Fruit fly (Drosophila melanogaster) whole organism, embryonic: ENCODE measurements around the gene tinc.

ENCODE experiments used
- Atf-2 ChIP-seq: fragments of 200-800 bp; sonication (Bioruptor generic); optimal IDR thresholded peaks from 2 replicates; lab custom pipeline; 2016; ENCODE audit warnings: missing biosample characterization, missing genetic modification characterization
- Atf3 ChIP-seq: fragments of 200-800 bp; sonication (Bioruptor generic); optimal IDR thresholded peaks from 3 replicates; lab custom pipeline; 2016; ENCODE audit warnings: missing biosample characterization, missing genetic modification characterization
- CG10654 ChIP-seq: fragments of 200-800 bp; sonication (Bioruptor generic); optimal IDR thresholded peaks from 2 replicates; lab custom pipeline; 2016; ENCODE audit warnings: missing biosample characterization, missing genetic modification characterization
- CG11456 ChIP-seq: fragments of 200-800 bp; sonication (Bioruptor generic); IDR thresholded peaks from 3 replicates; pipeline ENCODE4 v1.3.6; 2022; ENCODE audit warnings: missing biosample characterization, missing genetic modification characterization
- CG12659 ChIP-seq: fragments of 200-800 bp; sonication (Bioruptor generic); optimal IDR thresholded peaks from 3 replicates; lab custom pipeline; 2017; ENCODE audit warnings: mild to moderate bottlenecking, missing biosample characterization, missing genetic modification reagents, missing genetic modification characterization
- CG13894 ChIP-seq: fragments of 200-800 bp; sonication (Bioruptor generic); optimal IDR thresholded peaks from 3 replicates; lab custom pipeline; 2018; ENCODE audit warnings: missing biosample characterization, mild to moderate bottlenecking, missing genetic modification characterization, moderate library complexity
- CG15601 ChIP-seq: fragments of 200-800 bp; sonication (Bioruptor generic); optimal IDR thresholded peaks from 3 replicates; lab custom pipeline; 2019; ENCODE audit warnings: missing biosample characterization, mild to moderate bottlenecking, missing genetic modification characterization, moderate library complexity
- CG1602 ChIP-seq: fragments of 200-800 bp; sonication (Bioruptor generic); optimal IDR thresholded peaks from 3 replicates; lab custom pipeline; 2016; ENCODE audit warnings: missing biosample characterization, missing genetic modification characterization
- CG16863 ChIP-seq: fragments of 200-800 bp; sonication (Bioruptor generic); optimal IDR thresholded peaks from 3 replicates; lab custom pipeline; 2016; ENCODE audit warnings: missing biosample characterization, missing genetic modification characterization
- CG17612 ChIP-seq: fragments of 200-800 bp; sonication (Bioruptor generic); IDR thresholded peaks from 2 replicates; pipeline ENCODE4 v1.3.6; 2022; ENCODE audit warnings: missing biosample characterization, missing genetic modification characterization
- CG18764 ChIP-seq: fragments of 200-800 bp; sonication (Bioruptor generic); optimal IDR thresholded peaks from 3 replicates; lab custom pipeline; 2016; ENCODE audit warnings: missing biosample characterization, missing genetic modification characterization
- CG2712 ChIP-seq: fragments of 200-800 bp; optimal IDR thresholded peaks from 3 replicates; lab custom pipeline; 2019; ENCODE audit warnings: missing biosample characterization, mild to moderate bottlenecking, missing genetic modification characterization, moderate library complexity
- CG3281 ChIP-seq: fragments of 200-800 bp; sonication (Bioruptor generic); optimal IDR thresholded peaks from 3 replicates; lab custom pipeline; 2017; ENCODE audit warnings: missing biosample characterization, mild to moderate bottlenecking, missing genetic modification characterization
- CG34422 ChIP-seq: fragments of 200-800 bp; sonication (Bioruptor generic); IDR thresholded peaks from 3 replicates; pipeline ENCODE4 v1.3.6; 2022; ENCODE audit warnings: missing biosample characterization, missing genetic modification characterization
- CG3847 ChIP-seq: fragments of 200-800 bp; sonication (Bioruptor generic); IDR thresholded peaks from 2 replicates; pipeline ENCODE4 v1.3.6; 2022; ENCODE audit warnings: missing biosample characterization, missing genetic modification characterization
- CG4424 ChIP-seq: fragments of 200-800 bp; sonication (Bioruptor generic); optimal IDR thresholded peaks from 3 replicates; lab custom pipeline; 2016; ENCODE audit warnings: missing biosample characterization, missing genetic modification characterization
- CG6813 ChIP-seq: fragments of 200-800 bp; sonication (Bioruptor generic); optimal IDR thresholded peaks from 2 replicates; lab custom pipeline; 2017; ENCODE audit warnings: missing biosample characterization, missing genetic modification characterization, mild to moderate bottlenecking, moderate library complexity, missing genetic modification reagents
- CG7745 ChIP-seq: fragments of 200-800 bp; sonication (Bioruptor generic); optimal IDR thresholded peaks from 2 replicates; lab custom pipeline; 2018; ENCODE audit warnings: missing biosample characterization, mild to moderate bottlenecking, missing genetic modification characterization, moderate library complexity
- CG8388 ChIP-seq: fragments of 200-800 bp; sonication (Bioruptor generic); optimal IDR thresholded peaks from 2 replicates; lab custom pipeline; 2019; ENCODE audit warnings: missing biosample characterization, mild to moderate bottlenecking, missing genetic modification characterization, moderate library complexity
- CG9215 ChIP-seq: fragments of 200-800 bp; sonication (Bioruptor generic); IDR thresholded peaks from 2 replicates; pipeline ENCODE4 v1.3.6; 2022; ENCODE audit warnings: missing biosample characterization, missing genetic modification characterization
- CG9817 ChIP-seq: fragments of 200-800 bp; sonication (Bioruptor generic); optimal IDR thresholded peaks from 2 replicates; lab custom pipeline; 2018; ENCODE audit warnings: missing biosample characterization, mild to moderate bottlenecking, missing genetic modification characterization, moderate library complexity
- CHES-1-like ChIP-seq: fragments of 200-800 bp; sonication (Bioruptor generic); optimal IDR thresholded peaks from 2 replicates; lab custom pipeline; 2016; ENCODE audit warnings: missing biosample characterization, missing genetic modification characterization
- Chrac-16 ChIP-seq: fragments of 200-800 bp; sonication (Bioruptor generic); optimal IDR thresholded peaks from 3 replicates; lab custom pipeline; 2016; ENCODE audit warnings: missing biosample characterization, missing genetic modification characterization
- CkIIα-i1 ChIP-seq: fragments of 200-800 bp; sonication (Bioruptor generic); IDR thresholded peaks from 2 replicates; pipeline ENCODE4 v1.3.6; 2022; ENCODE audit warnings: missing biosample characterization, missing genetic modification characterization
- Dbx ChIP-seq: fragments of 200-800 bp; sonication (Bioruptor generic); IDR thresholded peaks from 3 replicates; pipeline ENCODE4 v1.3.6; 2022; ENCODE audit warnings: missing biosample characterization, missing genetic modification characterization
- Dfd ChIP-seq, 2 experiments: fragments of >200 bp; optimal IDR thresholded peaks; 2 replicates each; lab custom pipeline; 2017; ENCODE audit warnings: missing biosample characterization in 2 of 2, missing genetic modification characterization in 2 of 2
- Doc2 ChIP-seq: fragments of 200-800 bp; sonication (Bioruptor generic); IDR thresholded peaks from 2 replicates; pipeline ENCODE4 v1.3.6; 2022; ENCODE audit warnings: missing biosample characterization, missing genetic modification characterization
- Hand ChIP-seq: fragments of 200-800 bp; sonication (Bioruptor generic); optimal IDR thresholded peaks from 2 replicates; lab custom pipeline; 2017; ENCODE audit warnings: mild to moderate bottlenecking, missing biosample characterization, missing genetic modification reagents, missing genetic modification characterization
- Jarid2 ChIP-seq: fragments of 200-800 bp; sonication (Bioruptor generic); optimal IDR thresholded peaks from 3 replicates; lab custom pipeline; 2017; ENCODE audit warnings: mild to moderate bottlenecking, missing biosample characterization, missing genetic modification reagents, missing genetic modification characterization
- Med ChIP-seq: fragments of 200-800 bp; sonication (Bioruptor generic); peaks from one replicate; lab custom pipeline; 2016; ENCODE audit warnings: missing biosample characterization, missing genetic modification characterization, mild to moderate bottlenecking, inconsistent platforms, moderate library complexity
- Neu2 ChIP-seq: fragments of 200-800 bp; sonication (Bioruptor generic); optimal IDR thresholded peaks from 3 replicates; lab custom pipeline; 2016; ENCODE audit warnings: missing biosample characterization, missing genetic modification characterization, borderline replicate concordance
- Nf-YB ChIP-seq: fragments of 200-800 bp; sonication (Bioruptor generic); optimal IDR thresholded peaks from 3 replicates; lab custom pipeline; 2019; ENCODE audit warnings: missing biosample characterization, mild to moderate bottlenecking, missing genetic modification characterization, moderate library complexity
- Nf-YC ChIP-seq: fragments of 200-800 bp; optimal IDR thresholded peaks from 3 replicates; lab custom pipeline; 2019; ENCODE audit warnings: missing biosample characterization, mild to moderate bottlenecking, missing genetic modification characterization, moderate library complexity
- TFAM ChIP-seq: fragments of 200-800 bp; sonication (Bioruptor generic); optimal IDR thresholded peaks from 2 replicates; lab custom pipeline; 2017; ENCODE audit warnings: missing biosample characterization, missing genetic modification characterization, inconsistent platforms
- bbx ChIP-seq: fragments of 200-800 bp; sonication (Bioruptor generic); IDR thresholded peaks from 2 replicates; pipeline ENCODE4 v1.3.6; 2022; ENCODE audit warnings: missing biosample characterization, missing genetic modification characterization; ENCODE audit not compliant: partially characterized antibody
- bigmax ChIP-seq: fragments of 200-800 bp; sonication (Bioruptor generic); optimal IDR thresholded peaks from 2 replicates; lab custom pipeline; 2018; ENCODE audit warnings: missing biosample characterization, mild to moderate bottlenecking, missing genetic modification characterization
- chinmo ChIP-seq: fragments of 200-800 bp; sonication (Bioruptor generic); IDR thresholded peaks from 4 replicates; pipeline ENCODE4 v1.3.6; 2022; ENCODE audit warnings: missing biosample characterization, missing genetic modification characterization; ENCODE audit not compliant: partially characterized antibody
- chm ChIP-seq: fragments of 200-800 bp; sonication (Bioruptor generic); IDR thresholded peaks from 2 replicates; pipeline ENCODE4 v1.3.6; 2022; ENCODE audit warnings: missing biosample characterization, missing genetic modification characterization
- dpn ChIP-seq, 2 experiments: fragments of 200-800 bp; sonication (Bioruptor generic); optimal IDR thresholded peaks; 3 replicates each; lab custom pipeline; 2016; ENCODE audit warnings: missing biosample characterization in 2 of 2, missing genetic modification characterization in 2 of 2
- eyg ChIP-seq: fragments of 200-800 bp; sonication (Bioruptor generic); optimal IDR thresholded peaks from 3 replicates; lab custom pipeline; 2016; ENCODE audit warnings: missing biosample characterization, missing genetic modification characterization
- hbn ChIP-seq: fragments of 200-800 bp; sonication (Bioruptor generic); IDR thresholded peaks from 2 replicates; pipeline ENCODE4 v1.3.6; 2022; ENCODE audit warnings: missing biosample characterization, missing genetic modification characterization; ENCODE audit not compliant: partially characterized antibody
- kay ChIP-seq: fragments of 200-800 bp; sonication (Bioruptor generic); optimal IDR thresholded peaks from 2 replicates; lab custom pipeline; 2016; ENCODE audit warnings: missing biosample characterization, missing genetic modification characterization
- kni ChIP-seq: fragments of 200-800 bp; sonication (Bioruptor generic); optimal IDR thresholded peaks from 3 replicates; lab custom pipeline; 2017; ENCODE audit warnings: mild to moderate bottlenecking, missing biosample characterization, missing genetic modification reagents, missing genetic modification characterization
- mirr ChIP-seq: fragments of 200-800 bp; sonication (Bioruptor generic); optimal IDR thresholded peaks from 3 replicates; lab custom pipeline; 2018; ENCODE audit warnings: missing biosample characterization, mild to moderate bottlenecking, missing genetic modification characterization
- nerfin-2 ChIP-seq: fragments of 200-800 bp; sonication (Bioruptor generic); IDR thresholded peaks from 2 replicates; pipeline ENCODE4 v1.3.6; 2022; ENCODE audit warnings: missing biosample characterization, missing genetic modification characterization; ENCODE audit not compliant: partially characterized antibody
- phol ChIP-seq: fragments of 200-800 bp; sonication (Bioruptor generic); optimal IDR thresholded peaks from 3 replicates; lab custom pipeline; 2018; ENCODE audit warnings: missing biosample characterization, mild to moderate bottlenecking, missing genetic modification characterization, moderate library complexity
- pzg ChIP-seq: fragments of 200-800 bp; sonication (Bioruptor generic); optimal IDR thresholded peaks from 3 replicates; lab custom pipeline; 2018; ENCODE audit warnings: missing biosample characterization, mild to moderate bottlenecking, missing genetic modification characterization, moderate library complexity
- sqz ChIP-seq: fragments of 200-800 bp; sonication (Bioruptor generic); optimal IDR thresholded peaks from 3 replicates; lab custom pipeline; 2018; ENCODE audit warnings: missing biosample characterization, mild to moderate bottlenecking, missing genetic modification characterization
- tna ChIP-seq: fragments of 200-800 bp; sonication (Bioruptor generic); IDR thresholded peaks from 2 replicates; pipeline ENCODE4 v1.3.6; 2022; ENCODE audit warnings: missing biosample characterization, missing genetic modification characterization; ENCODE audit not compliant: partially characterized antibody
- vfl ChIP-seq: fragments of 200-800 bp; sonication (Bioruptor generic); optimal IDR thresholded peaks from 2 replicates; lab custom pipeline; 2016; ENCODE audit warnings: missing biosample characterization, missing genetic modification characterization

The tinc gene

dm6 chr3R:17809014-17809413, 2.3 kb upstream of the tinc start, which contains the start of gene Odj (continued):
- TF ChIP-seq Nf-YC (tag; lab: Kevin White, UChicago): peak; percentile 17
- TF ChIP-seq TFAM (GFP tag; lab: Kevin White, UChicago): no peak
- peak; percentile 63 for TF ChIP-seq CG12659
- TF ChIP-seq CG9817 (tag; lab: Kevin White, UChicago): no peak
- no peak for TF ChIP-seq sqz (GFP tag; lab: Kevin White, UChicago)
- no peak for TF ChIP-seq CG16863 (GFP tag; lab: Kevin White, UChicago)
- TF ChIP-seq CG2712 (tag; lab: Kevin White, UChicago): peak; percentile 47
- TF ChIP-seq Chrac-16 (GFP tag; lab: Kevin White, UChicago): no peak
- TF ChIP-seq chm (GFP tag; lab: Robert Waterston, UW): 0 out of 2 replicates have a peak, but pooled peaks have one; percentile 33
- TF ChIP-seq CG11456 (GFP tag; lab: Robert Waterston, UW): no peak
- TF ChIP-seq CG18764 (GFP tag; lab: Kevin White, UChicago): no peak
- no peak for TF ChIP-seq CG3281 (GFP tag; lab: Kevin White, UChicago)
- TF ChIP-seq CG13894: no peak
- no peak for TF ChIP-seq CG9215 (GFP tag; lab: Robert Waterston, UW)
- TF ChIP-seq Dbx (GFP tag; lab: Robert Waterston, UW): no peak
- no peak for TF ChIP-seq CHES-1-like
- TF ChIP-seq Neu2: no peak
- no peak for TF ChIP-seq bigmax (GFP tag; lab: Kevin White, UChicago)
- no peak for TF ChIP-seq CG6813
- TF ChIP-seq CkIIα-i1 (GFP tag; lab: Robert Waterston, UW): no peak
- TF ChIP-seq CG17612 (GFP tag; lab: Robert Waterston, UW): no peak
- TF ChIP-seq CG15601: peak; percentile 3
- peak; percentile 39; the same call in 1 of the 2 replicates for TF ChIP-seq CG3847 (GFP tag; lab: Robert Waterston, UW)
- TF ChIP-seq kay: no peak
- TF ChIP-seq CG4424 (GFP tag; lab: Kevin White, UChicago): no peak
- peak; percentile 85 for TF ChIP-seq CG7745 (tag; lab: Kevin White, UChicago)
- no peak for TF ChIP-seq Jarid2
- TF ChIP-seq hbn: peak; percentile 97
- TF ChIP-seq bbx: peak; percentile 96
- peak; percentile 86 for TF ChIP-seq chinmo (GFP tag; lab: Robert Waterston, UW)
- TF ChIP-seq CG8388: no peak
- TF ChIP-seq eyg (GFP tag; lab: Kevin White, UChicago): no peak
- no peak for TF ChIP-seq CG1602 (GFP tag; lab: Kevin White, UChicago)
- no peak for TF ChIP-seq Atf3 (GFP tag; lab: Kevin White, UChicago)
- TF ChIP-seq nerfin-2 (GFP tag; lab: Robert Waterston, UW): peak; percentile 69; the same call in 1 of the 2 replicates
- TF ChIP-seq pzg: peak; percentile 72
- no peak for TF ChIP-seq vfl (GFP tag; lab: Kevin White, UChicago)
- no peak for TF ChIP-seq kni (GFP tag; lab: Kevin White, UChicago)
- no peak for TF ChIP-seq Dfd (GFP tag; optimal IDR thresholded peaks at IDR 0.05; lab: Kevin White, UChicago)
- 0 out of 3 replicates have a peak, but pooled peaks have one; percentile 38 for TF ChIP-seq CG34422 (GFP tag; lab: Robert Waterston, UW)
- TF ChIP-seq Atf-2 (GFP tag; lab: Kevin White, UChicago): no peak
- TF ChIP-seq mirr (GFP tag; lab: Kevin White, UChicago): no peak
- peak; percentile 32 for TF ChIP-seq phol (tag; lab: Kevin White, UChicago)
- TF ChIP-seq Hand (GFP tag; lab: Kevin White, UChicago): no peak
- peak; percentile 86 for TF ChIP-seq Med
- no peak for TF ChIP-seq dpn (GFP tag; optimal IDR thresholded peaks at IDR 0.05; lab: Kevin White, UChicago)
- TF ChIP-seq tna: peak; percentile 79
- no peak for TF ChIP-seq CG10654 (GFP tag; lab: Kevin White, UChicago)
- no peak for TF ChIP-seq Nf-YB (GFP tag; lab: Kevin White, UChicago)
- no peak for TF ChIP-seq Doc2 (GFP tag; lab: Robert Waterston, UW)
